Worm (Caenorhabditis elegans) whole organism, late embryonic: ENCODE data around the gene C31H1.1.

Experiments used
- K09A11.1 ChIP-seq: sonication (generic microtip); optimal IDR thresholded peaks from 2 replicates; lab custom pipeline; 2017; ENCODE audit warnings: antibody characterized with exemption, mild to moderate bottlenecking, missing genetic modification characterization, missing compliant biosample characterization; ENCODE audit not compliant: insufficient read depth
- Y22D7AL.16 ChIP-seq: sonication (generic microtip); optimal IDR thresholded peaks from 2 replicates; lab custom pipeline; 2016; ENCODE audit warnings: missing genetic modification characterization, missing compliant biosample characterization
- ceh-14 ChIP-seq: sonication (generic microtip); optimal IDR thresholded peaks from 2 replicates; lab custom pipeline; 2016; ENCODE audit warnings: missing genotype, missing genetic modification characterization, missing compliant biosample characterization
- ceh-31 ChIP-seq: sonication (generic microtip); optimal IDR thresholded peaks from 2 replicates; lab custom pipeline; 2016; ENCODE audit warnings: missing genetic modification characterization, missing compliant biosample characterization
- che-1 ChIP-seq: sonication (generic microtip); optimal IDR thresholded peaks from 2 replicates; lab custom pipeline; 2016; ENCODE audit warnings: mild to moderate bottlenecking, missing genetic modification characterization, missing compliant biosample characterization
- dmd-4 ChIP-seq: sonication (generic microtip); optimal IDR thresholded peaks from 2 replicates; lab custom pipeline; 2016; ENCODE audit warnings: borderline replicate concordance, missing genetic modification characterization, missing compliant biosample characterization
- elt-2 ChIP-seq: sonication (generic microtip); optimal IDR thresholded peaks from 2 replicates; lab custom pipeline; 2016; ENCODE audit warnings: missing genetic modification reagents, missing genetic modification characterization, missing compliant biosample characterization
- ets-4 ChIP-seq: sonication (generic microtip); optimal IDR thresholded peaks from 2 replicates; lab custom pipeline; 2016; ENCODE audit warnings: missing genetic modification characterization, missing compliant biosample characterization
- hlh-6 ChIP-seq: sonication (generic microtip); optimal IDR thresholded peaks from 2 replicates; lab custom pipeline; 2016; ENCODE audit warnings: missing genotype, missing genetic modification characterization, missing compliant biosample characterization
- lim-6 ChIP-seq: sonication (generic microtip); optimal IDR thresholded peaks from 2 replicates; lab custom pipeline; 2016; ENCODE audit warnings: missing genetic modification characterization, missing compliant biosample characterization
- mec-3 ChIP-seq: sonication (generic microtip); optimal IDR thresholded peaks from 2 replicates; lab custom pipeline; 2016; ENCODE audit warnings: borderline replicate concordance, missing genetic modification characterization, missing compliant biosample characterization
- unc-55 ChIP-seq: sonication (generic microtip); optimal IDR thresholded peaks from 2 replicates; lab custom pipeline; 2017; ENCODE audit warnings: missing biosample characterization, missing genetic modification reagents, missing genetic modification characterization

- TF ChIP-seq dmd-4 (tag; lab: Kevin White, UChicago) (no peak), K09A11.1 (tag; lab: Kevin White, UChicago) (no peak), Y22D7AL.16 (tag; lab: Kevin White, UChicago) (no peak), lim-6 (tag; lab: Kevin White, UChicago) (no peak), ceh-14 (tag; lab: Kevin White, UChicago) (no peak), hlh-6 (tag; lab: Kevin White, UChicago) (no peak), unc-55 (GFP tag; lab: Kevin White, UChicago) (no peak), che-1 (tag; lab: Kevin White, UChicago) (no peak), ceh-31 (tag; lab: Kevin White, UChicago) (no peak), ets-4 (tag; lab: Kevin White, UChicago) (no peak), elt-2 (tag; lab: Kevin White, UChicago) (no peak), mec-3 (tag; lab: Kevin White, UChicago) (no peak)
Observed at ce11 chrIV:5752704-5753103, 44.5 kb upstream of the C31H1.1 start.
